Worm (Caenorhabditis elegans) whole organism, early embryonic: ENCODE data around the gene F59E12.3.

ENCODE experiments used
- B0310.2 ChIP-seq: sonication (generic microtip); optimal IDR thresholded peaks from 2 replicates; lab custom pipeline; 2016; ENCODE audit warnings: mild to moderate bottlenecking, missing genetic modification characterization, missing compliant biosample characterization
- aly-1 ChIP-seq: sonication (generic microtip); optimal IDR thresholded peaks from 2 replicates; lab custom pipeline; 2016; ENCODE audit warnings: missing genetic modification characterization, missing compliant biosample characterization
- ama-1 ChIP-seq: fragments of 150-350 bp; optimal IDR thresholded peaks from 2 replicates; lab custom pipeline; 2014
- ceh-36 ChIP-seq: sonication (generic microtip); optimal IDR thresholded peaks from 2 replicates; lab custom pipeline; 2016; ENCODE audit warnings: missing genetic modification characterization, inconsistent platforms, missing compliant biosample characterization
- ets-7 ChIP-seq: sonication (generic microtip); optimal IDR thresholded peaks from 2 replicates; lab custom pipeline; 2016; ENCODE audit warnings: missing genotype, missing genetic modification characterization, missing compliant biosample characterization
- hmbx-1 ChIP-seq: sonication (generic microtip); optimal IDR thresholded peaks from 2 replicates; lab custom pipeline; 2016; ENCODE audit warnings: mild to moderate bottlenecking, missing genetic modification characterization, missing compliant biosample characterization
- hmg-4 ChIP-seq: fragments of 200-800 bp; sonication (Bioruptor generic); optimal IDR thresholded peaks from 2 replicates; lab custom pipeline; 2018; ENCODE audit warnings: mild to moderate bottlenecking, missing genetic modification characterization, missing compliant biosample characterization
- sea-1 ChIP-seq: fragments of 200-800 bp; sonication (Bioruptor generic); conservative IDR thresholded peaks from 2 replicates; pipeline ENCODE4 v1.3.6; 2022; ENCODE audit warnings: missing genetic modification characterization, missing compliant biosample characterization
- tbx-11 ChIP-seq: fragments of 200-800 bp; sonication (Bioruptor generic); IDR thresholded peaks from 2 replicates; pipeline ENCODE4 v1.3.6; 2022; ENCODE audit warnings: missing genetic modification characterization, missing compliant biosample characterization
- tbx-37 ChIP-seq: fragments of 200-800 bp; sonication (Bioruptor generic); conservative IDR thresholded peaks from 2 replicates; pipeline ENCODE4 v1.3.6; 2022; ENCODE audit warnings: missing genetic modification reagents, missing genetic modification characterization, missing compliant biosample characterization

- TF ChIP-seq ama-1 (lab: Kevin White, UChicago) (no peak), hmbx-1 (tag; lab: Kevin White, UChicago) (no peak), hmg-4 (GFP tag; lab: Kevin White, UChicago) (no peak), ets-7 (tag; lab: Kevin White, UChicago) (no peak), sea-1 (no peak), tbx-37 (GFP tag; lab: Robert Waterston, UW) (no peak), tbx-11 (no peak), B0310.2 (tag; lab: Kevin White, UChicago) (no peak), ceh-36 (tag; lab: Kevin White, UChicago) (no peak), aly-1 (no peak)
Measured at ce11 chrII:5688959-5689358, 50.8 kb downstream of the F59E12.3 start, which contains the start of gene C25H3.11.
